Fruit fly (Drosophila melanogaster): ENCODE measurements around the gene BBIP1.

DNA sequence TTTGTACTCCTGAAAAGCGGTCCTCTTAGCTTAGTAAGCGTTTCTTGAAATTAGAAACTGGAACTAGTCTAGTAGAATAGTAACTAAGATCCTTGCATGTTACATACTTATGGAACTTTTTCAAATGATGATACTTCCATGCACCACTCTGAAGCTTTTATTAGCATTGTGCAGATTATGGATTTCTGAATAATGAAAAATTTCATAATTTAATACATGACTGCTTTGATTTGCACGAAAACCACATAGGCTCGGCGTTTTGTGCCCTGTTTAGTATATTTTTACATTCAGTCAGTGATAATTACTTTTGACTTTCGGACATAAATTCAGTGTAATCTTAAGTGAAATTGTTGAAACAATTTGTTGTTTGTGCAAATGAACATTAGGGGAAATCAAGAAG lies 49.0 kb upstream of the BBIP1 start, which contains the start of gene CG43675:
- no peak for TF ChIP-seq h (optimal IDR thresholded peaks at IDR 0.05)
- no peak for TF ChIP-seq insv (optimal IDR thresholded peaks at IDR 0.05)
- no peak for TF ChIP-seq ttk (optimal IDR thresholded peaks at IDR 0.05)
- TF ChIP-seq psq (optimal IDR thresholded peaks at IDR 0.05): no peak
- no peak for TF ChIP-seq Sin3A (optimal IDR thresholded peaks at IDR 0.05)
- TF ChIP-seq Myc (optimal IDR thresholded peaks at IDR 0.05): no peak

All from Kc167 (cell line).